Worm (Caenorhabditis elegans) whole organism, mixed stage, embryonic: ENCODE results near the gene ctsa-1.2.

ENCODE experiments used
- M03D4.4 ChIP-seq: sonication (generic microtip); optimal IDR thresholded peaks from 2 replicates; lab custom pipeline; 2017; ENCODE audit warnings: mild to moderate bottlenecking, missing genetic modification characterization, missing compliant biosample characterization
- bed-3 ChIP-seq: fragments of 200-800 bp; sonication (Bioruptor generic); optimal IDR thresholded peaks from 3 replicates; lab custom pipeline; 2018; ENCODE audit warnings: mild to moderate bottlenecking, missing genetic modification characterization, moderate library complexity, missing compliant biosample characterization
- blmp-1 ChIP-seq: fragments of 150-350 bp; optimal IDR thresholded peaks from 2 replicates; lab custom pipeline; 2014; ENCODE audit warnings: missing biosample characterization, missing genetic modification characterization
- ceh-39 ChIP-seq: fragments of 150-350 bp; optimal IDR thresholded peaks from 2 replicates; lab custom pipeline; 2014; ENCODE audit warnings: missing biosample characterization, missing genetic modification characterization
- ceh-43 ChIP-seq: fragments of 200-800 bp; sonication (Bioruptor generic); optimal IDR thresholded peaks from 2 replicates; lab custom pipeline; 2018; ENCODE audit warnings: mild to moderate bottlenecking, missing genetic modification characterization, moderate library complexity, missing compliant biosample characterization
- ceh-83 ChIP-seq: fragments of 200-800 bp; sonication (Bioruptor generic); optimal IDR thresholded peaks from 2 replicates; lab custom pipeline; 2018; ENCODE audit warnings: mild to moderate bottlenecking, missing genetic modification characterization, missing compliant biosample characterization
- ces-1 ChIP-seq: fragments of 150-350 bp; optimal IDR thresholded peaks from 2 replicates; lab custom pipeline; 2014; ENCODE audit warnings: missing biosample characterization, missing genetic modification reagents, missing genetic modification characterization
- cnd-1 ChIP-seq: fragments of 200-800 bp; sonication (Bioruptor generic); optimal IDR thresholded peaks from 2 replicates; lab custom pipeline; 2018; ENCODE audit warnings: mild to moderate bottlenecking, missing genetic modification characterization, missing compliant biosample characterization
- drap-1 ChIP-seq: fragments of 200-800 bp; sonication (Bioruptor generic); optimal IDR thresholded peaks from 3 replicates; lab custom pipeline; 2018; ENCODE audit warnings: mild to moderate bottlenecking, missing genetic modification characterization, missing compliant biosample characterization
- elt-3 ChIP-seq: fragments of 150-350 bp; optimal IDR thresholded peaks from 2 replicates; lab custom pipeline; 2014; ENCODE audit warnings: missing biosample characterization, missing genetic modification characterization
- flh-1 ChIP-seq: fragments of 200-800 bp; sonication (Bioruptor generic); optimal IDR thresholded peaks from 2 replicates; lab custom pipeline; 2018; ENCODE audit warnings: mild to moderate bottlenecking, missing genetic modification characterization, moderate library complexity, missing compliant biosample characterization
- ham-2 ChIP-seq: fragments of 200-800 bp; sonication (Bioruptor generic); optimal IDR thresholded peaks from 2 replicates; lab custom pipeline; 2018; ENCODE audit warnings: mild to moderate bottlenecking, missing genetic modification characterization, missing compliant biosample characterization
- hlh-1 ChIP-seq: fragments of 150-350 bp; optimal IDR thresholded peaks from 2 replicates; lab custom pipeline; 2014; ENCODE audit warnings: missing biosample characterization, missing genetic modification reagents, missing genetic modification characterization
- lin-13 ChIP-seq: fragments of 150-350 bp; optimal IDR thresholded peaks from 2 replicates; lab custom pipeline; 2014; ENCODE audit warnings: missing biosample characterization, missing genetic modification characterization
- lin-32 ChIP-seq: fragments of 200-800 bp; sonication (Bioruptor generic); optimal IDR thresholded peaks from 2 replicates; lab custom pipeline; 2018; ENCODE audit warnings: mild to moderate bottlenecking, missing genetic modification characterization, missing compliant biosample characterization
- lsy-2 ChIP-seq: fragments of 150-350 bp; optimal IDR thresholded peaks from 2 replicates; lab custom pipeline; 2014; ENCODE audit warnings: missing biosample characterization, missing genetic modification characterization
- mab-5 ChIP-seq: fragments of 150-350 bp; optimal IDR thresholded peaks from 2 replicates; lab custom pipeline; 2014; ENCODE audit warnings: missing biosample characterization, missing genetic modification characterization
- mep-1 ChIP-seq: fragments of 150-350 bp; optimal IDR thresholded peaks from 2 replicates; lab custom pipeline; 2017; ENCODE audit warnings: missing biosample characterization, missing genetic modification reagents, missing genetic modification characterization, inconsistent platforms
- mls-2 ChIP-seq: sonication (generic microtip); optimal IDR thresholded peaks from 2 replicates; lab custom pipeline; 2016; ENCODE audit warnings: mild to moderate bottlenecking, missing genetic modification characterization, moderate library complexity, missing compliant biosample characterization
- nhr-12 ChIP-seq: fragments of 150-350 bp; optimal IDR thresholded peaks from 2 replicates; lab custom pipeline; 2014; ENCODE audit warnings: missing biosample characterization, missing genetic modification characterization
- nhr-2 ChIP-seq: fragments of 150-350 bp; optimal IDR thresholded peaks from 2 replicates; lab custom pipeline; 2014; ENCODE audit warnings: missing biosample characterization, missing genetic modification characterization
- nhr-237 ChIP-seq: fragments of 150-350 bp; optimal IDR thresholded peaks from 2 replicates; lab custom pipeline; 2014; ENCODE audit warnings: missing biosample characterization, missing genetic modification characterization
- nhr-28 ChIP-seq: fragments of 150-350 bp; optimal IDR thresholded peaks from 2 replicates; lab custom pipeline; 2014; ENCODE audit warnings: missing biosample characterization, missing genetic modification characterization
- pha-4 ChIP-seq: fragments of 150-350 bp; optimal IDR thresholded peaks from 2 replicates; lab custom pipeline; 2018; ENCODE audit warnings: missing biosample characterization, missing genetic modification reagents, missing genetic modification characterization
- sem-2 ChIP-seq: fragments of 200-800 bp; sonication (Bioruptor generic); optimal IDR thresholded peaks from 2 replicates; lab custom pipeline; 2018; ENCODE audit warnings: mild to moderate bottlenecking, missing genetic modification characterization, missing compliant biosample characterization
- sptf-1 ChIP-seq: sonication (generic microtip); optimal IDR thresholded peaks from 2 replicates; lab custom pipeline; 2017; ENCODE audit warnings: mild to moderate bottlenecking, missing genetic modification characterization, moderate library complexity, missing compliant biosample characterization
- tbx-8 ChIP-seq: fragments of 200-800 bp; sonication (Bioruptor generic); optimal IDR thresholded peaks from 2 replicates; lab custom pipeline; 2018; ENCODE audit warnings: mild to moderate bottlenecking, missing genetic modification characterization, moderate library complexity, missing compliant biosample characterization
- unc-120 ChIP-seq: sonication (generic microtip); optimal IDR thresholded peaks from 2 replicates; lab custom pipeline; 2017; ENCODE audit warnings: missing genetic modification characterization, missing compliant biosample characterization; ENCODE audit not compliant: poor library complexity, severe bottlenecking
- unc-39 ChIP-seq: fragments of 150-350 bp; optimal IDR thresholded peaks from 2 replicates; lab custom pipeline; 2014; ENCODE audit warnings: missing biosample characterization, missing genetic modification characterization
- unc-62 ChIP-seq: fragments of 150-350 bp; optimal IDR thresholded peaks from 2 replicates; lab custom pipeline; 2014; ENCODE audit warnings: missing biosample characterization, missing genetic modification reagents, missing genetic modification characterization
- ztf-11 ChIP-seq: fragments of 150-350 bp; optimal IDR thresholded peaks from 2 replicates; lab custom pipeline; 2014; ENCODE audit warnings: missing biosample characterization, missing genetic modification characterization

Gene ctsa-1.2

ce11 chrII:11753186-11753585, 14.0 kb downstream of the ctsa-1.2 start:
- TF ChIP-seq nhr-237 (tag; lab: Kevin White, UChicago), result no peak
- TF ChIP-seq lsy-2 (tag; lab: Kevin White, UChicago), result no peak
- TF ChIP-seq ces-1, result peak; percentile 71
- no peak for TF ChIP-seq lin-32 (GFP tag; lab: Kevin White, UChicago)

DNA sequence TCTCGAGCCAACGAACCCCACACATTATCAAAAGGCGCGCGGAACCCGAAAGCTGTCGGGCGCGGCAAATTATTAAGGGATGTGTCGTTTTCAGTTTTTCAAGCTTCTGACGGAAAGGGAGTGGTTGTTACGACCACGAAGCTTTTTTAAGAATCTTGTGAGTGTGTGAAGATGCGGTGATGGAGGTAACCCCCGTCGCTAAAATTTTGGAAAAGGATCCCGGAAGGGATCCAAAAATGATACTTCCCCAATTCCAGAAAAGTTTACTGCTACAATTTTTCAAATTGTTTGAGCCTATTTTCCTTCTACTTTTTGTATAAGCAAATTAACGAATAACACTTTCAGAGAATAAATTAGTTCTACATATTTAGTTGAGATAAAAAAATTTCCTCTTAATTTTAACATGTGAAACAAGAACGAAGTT, 17.5 kb downstream of the ctsa-1.2 start:
- TF ChIP-seq mab-5 (tag; lab: Kevin White, UChicago), result no peak
- TF ChIP-seq unc-62, result no peak
- TF ChIP-seq ces-1, result peak; percentile 43
- TF ChIP-seq nhr-2 (tag; lab: Kevin White, UChicago), result peak; percentile 59
- TF ChIP-seq ceh-39 (tag; lab: Kevin White, UChicago), result no peak
- no peak for TF ChIP-seq nhr-237 (tag; lab: Kevin White, UChicago)
- no peak for TF ChIP-seq hlh-1
- TF ChIP-seq drap-1, result no peak
- TF ChIP-seq blmp-1, result no peak
- no peak for TF ChIP-seq nhr-28
- no peak for TF ChIP-seq unc-39 (tag; lab: Kevin White, UChicago)
- no peak for TF ChIP-seq flh-1 (GFP tag; lab: Kevin White, UChicago)
- TF ChIP-seq ham-2 (GFP tag; lab: Kevin White, UChicago), result no peak
- TF ChIP-seq ztf-11 (tag; lab: Kevin White, UChicago), result no peak
- no peak for TF ChIP-seq elt-3 (tag; lab: Kevin White, UChicago)
- TF ChIP-seq, all 35 proteins: peak for 2

DNA sequence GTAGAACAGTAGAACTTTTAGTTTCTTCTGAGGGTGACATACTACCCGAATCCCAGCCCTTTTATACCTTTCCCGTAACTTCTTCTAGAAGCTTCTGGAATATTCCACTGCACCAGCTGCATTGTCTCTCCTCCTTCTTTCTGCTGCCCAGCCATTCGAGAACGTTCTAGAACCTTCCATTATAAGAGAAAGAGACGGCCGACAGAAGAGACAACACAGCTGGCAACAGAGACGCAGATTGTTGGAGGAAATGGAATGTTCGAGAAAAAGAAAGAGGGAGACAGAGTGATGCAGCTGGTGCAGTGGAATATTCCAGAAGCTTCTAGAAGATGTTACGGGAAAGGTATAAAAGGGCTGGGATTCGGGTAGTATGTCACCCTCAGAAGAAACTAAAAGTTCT, 20.1 kb downstream of the ctsa-1.2 start, which contains the start of the genes F44E5.4 and F44E5.5:
Gene F44E5.4 (minus strand): TSS at position 35 of the 400 bp plus-strand sequence.
Gene F44E5.5 (plus strand): TSS at position 386 of the 400 bp plus-strand sequence.
- TF ChIP-seq sptf-1 (peak; percentile 90), drap-1 (peak; percentile 56), unc-120 (peak; percentile 77), ces-1 (peak; percentile 88), ztf-11 (tag; lab: Kevin White, UChicago) (peak; percentile 56), lsy-2 (tag; lab: Kevin White, UChicago) (peak; percentile 47), ceh-39 (tag; lab: Kevin White, UChicago) (peak; percentile 88), lin-13 (tag; lab: Kevin White, UChicago) (peak; percentile 94), nhr-12 (tag; lab: Kevin White, UChicago) (peak; percentile 21), sem-2 (peak; percentile 59), mls-2 (peak; percentile 93), nhr-237 (tag; lab: Kevin White, UChicago) (peak; percentile 83), blmp-1 (peak; percentile 26), cnd-1 (tag; lab: Kevin White, UChicago) (peak; percentile 92), ham-2 (GFP tag; lab: Kevin White, UChicago) (peak; percentile 19), M03D4.4 (tag; lab: Kevin White, UChicago) (peak; percentile 60), mab-5 (tag; lab: Kevin White, UChicago) (peak; percentile 30), nhr-2 (tag; lab: Kevin White, UChicago) (peak; percentile 73), mep-1 (tag; lab: Kevin White, UChicago) (peak; percentile 83), elt-3 (tag; lab: Kevin White, UChicago) (peak; percentile 24), pha-4 (tag; lab: Kevin White, UChicago) (peak; percentile 54), hlh-1 (peak; percentile 93), ceh-83 (peak; percentile 76), lin-32 (GFP tag; lab: Kevin White, UChicago) (peak; percentile 97), ceh-43 (GFP tag; lab: Kevin White, UChicago) (peak; percentile 70), unc-62 (peak; percentile 71), tbx-8 (GFP tag; lab: Kevin White, UChicago) (peak; percentile 67), bed-3 (peak; percentile 62)

DNA sequence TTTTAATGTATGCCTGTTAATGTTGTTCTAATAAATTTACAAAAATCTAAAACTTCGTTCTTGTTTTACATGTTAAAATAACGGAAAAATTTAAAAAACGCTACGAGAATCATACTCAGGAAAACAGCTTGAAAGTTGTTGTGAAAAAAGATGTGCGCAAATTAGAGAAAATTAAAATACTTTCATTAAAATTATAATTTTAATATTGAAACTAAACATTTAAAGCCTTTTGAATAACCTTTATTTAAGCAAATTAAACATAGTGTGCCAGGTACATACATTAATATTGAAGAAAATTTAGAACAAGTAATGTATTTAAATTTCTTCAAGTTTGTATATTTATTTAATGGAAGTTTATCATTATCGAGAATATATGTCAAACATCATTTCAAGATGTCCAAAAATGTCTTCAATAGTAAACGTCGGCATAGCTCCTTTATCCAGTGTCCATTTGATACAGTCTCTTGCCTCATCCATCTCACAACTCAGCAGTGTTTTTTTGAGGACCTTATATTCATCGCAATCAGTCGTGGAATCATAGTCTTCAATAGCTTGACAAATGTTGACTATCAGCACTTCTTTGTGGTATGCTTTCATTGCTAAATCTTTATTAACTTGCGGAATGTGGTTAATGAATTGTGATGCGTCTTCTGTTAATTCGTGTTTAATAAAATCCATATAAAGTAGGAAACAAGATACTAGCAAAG, 22.8 kb downstream of the ctsa-1.2 start:
- peak; percentile 60 for TF ChIP-seq nhr-2 (tag; lab: Kevin White, UChicago)
- TF ChIP-seq unc-120, result no peak
- TF ChIP-seq lsy-2 (tag; lab: Kevin White, UChicago), result peak; percentile 10
- peak; percentile 64 for TF ChIP-seq ces-1
